Worm (Caenorhabditis elegans) whole organism, early embryonic: Measurements from ENCODE around the gene F54A3.5.
"Not testable (repeated sequence)": the region's sequence is repeated elsewhere in the genome, so short reads cannot be mapped to it uniquely, and the experiment has no call there.

ENCODE experiments used
- B0310.2 ChIP-seq: sonication (generic microtip); optimal IDR thresholded peaks from 2 replicates; lab custom pipeline; 2016; ENCODE audit warnings: mild to moderate bottlenecking, missing genetic modification characterization, missing compliant biosample characterization
- F13C5.2 ChIP-seq: sonication (generic microtip); optimal IDR thresholded peaks from 2 replicates; lab custom pipeline; 2017; ENCODE audit warnings: mild to moderate bottlenecking, missing genetic modification characterization, inconsistent platforms, missing compliant biosample characterization
- aly-1 ChIP-seq: sonication (generic microtip); optimal IDR thresholded peaks from 2 replicates; lab custom pipeline; 2016; ENCODE audit warnings: missing genetic modification characterization, missing compliant biosample characterization
- ama-1 ChIP-seq: fragments of 150-350 bp; optimal IDR thresholded peaks from 2 replicates; lab custom pipeline; 2014
- ceh-13 ChIP-seq: fragments of 200-800 bp; sonication (Bioruptor generic); optimal IDR thresholded peaks from 2 replicates; lab custom pipeline; 2018; ENCODE audit warnings: mild to moderate bottlenecking, missing genetic modification characterization, missing compliant biosample characterization
- ceh-36 ChIP-seq: sonication (generic microtip); optimal IDR thresholded peaks from 2 replicates; lab custom pipeline; 2016; ENCODE audit warnings: missing genetic modification characterization, inconsistent platforms, missing compliant biosample characterization
- ets-7 ChIP-seq: sonication (generic microtip); optimal IDR thresholded peaks from 2 replicates; lab custom pipeline; 2016; ENCODE audit warnings: missing genotype, missing genetic modification characterization, missing compliant biosample characterization
- flt-1 ChIP-seq: fragments of 200-800 bp; sonication (Bioruptor generic); IDR thresholded peaks from 2 replicates; pipeline ENCODE4 v1.3.6; 2022; ENCODE audit warnings: missing genetic modification characterization, missing compliant biosample characterization
- hmbx-1 ChIP-seq: sonication (generic microtip); optimal IDR thresholded peaks from 2 replicates; lab custom pipeline; 2016; ENCODE audit warnings: mild to moderate bottlenecking, missing genetic modification characterization, missing compliant biosample characterization
- hmg-4 ChIP-seq: fragments of 200-800 bp; sonication (Bioruptor generic); optimal IDR thresholded peaks from 2 replicates; lab custom pipeline; 2018; ENCODE audit warnings: mild to moderate bottlenecking, missing genetic modification characterization, missing compliant biosample characterization
- hnd-1 ChIP-seq: sonication (generic microtip); optimal IDR thresholded peaks from 2 replicates; lab custom pipeline; 2016; ENCODE audit warnings: missing genetic modification characterization, missing compliant biosample characterization
- pes-1 ChIP-seq: fragments of 200-800 bp; sonication (Bioruptor generic); IDR thresholded peaks from 2 replicates; pipeline ENCODE4 v1.3.6; 2022; ENCODE audit warnings: missing genetic modification reagents, missing genetic modification characterization, missing compliant biosample characterization
- scrt-1 ChIP-seq: fragments of 200-800 bp; sonication (Bioruptor generic); IDR thresholded peaks from 2 replicates; pipeline ENCODE4 v1.3.6; 2022; ENCODE audit warnings: missing genetic modification characterization, missing compliant biosample characterization
- sea-1 ChIP-seq: fragments of 200-800 bp; sonication (Bioruptor generic); conservative IDR thresholded peaks from 2 replicates; pipeline ENCODE4 v1.3.6; 2022; ENCODE audit warnings: missing genetic modification characterization, missing compliant biosample characterization
- tbx-11 ChIP-seq: fragments of 200-800 bp; sonication (Bioruptor generic); IDR thresholded peaks from 2 replicates; pipeline ENCODE4 v1.3.6; 2022; ENCODE audit warnings: missing genetic modification characterization, missing compliant biosample characterization
- tbx-37 ChIP-seq: fragments of 200-800 bp; sonication (Bioruptor generic); conservative IDR thresholded peaks from 2 replicates; pipeline ENCODE4 v1.3.6; 2022; ENCODE audit warnings: missing genetic modification reagents, missing genetic modification characterization, missing compliant biosample characterization
- tra-4 ChIP-seq: sonication (generic microtip); optimal IDR thresholded peaks from 2 replicates; lab custom pipeline; 2017; ENCODE audit warnings: missing genetic modification characterization, missing compliant biosample characterization

The F54A3.5 gene

DNA sequence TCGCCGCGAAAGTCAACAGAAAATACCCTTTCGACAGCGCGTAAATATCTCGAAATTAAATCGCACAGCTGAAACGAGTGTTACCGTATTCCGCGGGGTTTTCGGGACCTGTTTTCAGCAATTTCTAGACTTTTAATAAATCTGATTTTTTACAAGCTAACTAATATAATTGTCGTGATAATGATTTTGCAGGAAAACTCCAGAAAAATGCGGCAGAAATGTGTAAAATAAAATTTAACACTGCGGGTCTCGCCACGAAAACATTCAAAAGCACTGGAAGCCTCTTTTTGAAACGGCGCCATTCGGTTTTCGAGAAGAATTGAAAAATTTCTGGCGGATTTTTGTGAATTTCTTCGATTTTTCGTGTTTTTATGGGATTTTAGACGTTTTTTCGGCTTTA, 6.9 kb upstream of the F54A3.5 start, which contains the start of gene F54A3.6:
F54A3.6 (minus strand) TSS at position 42 of the 400 bp plus-strand sequence.
- not testable (repeated sequence) for TF ChIP-seq aly-1 (tag; lab: Kevin White, UChicago); sea-1 (GFP tag; lab: Robert Waterston, UW); flt-1 (GFP tag; lab: Robert Waterston, UW)

DNA sequence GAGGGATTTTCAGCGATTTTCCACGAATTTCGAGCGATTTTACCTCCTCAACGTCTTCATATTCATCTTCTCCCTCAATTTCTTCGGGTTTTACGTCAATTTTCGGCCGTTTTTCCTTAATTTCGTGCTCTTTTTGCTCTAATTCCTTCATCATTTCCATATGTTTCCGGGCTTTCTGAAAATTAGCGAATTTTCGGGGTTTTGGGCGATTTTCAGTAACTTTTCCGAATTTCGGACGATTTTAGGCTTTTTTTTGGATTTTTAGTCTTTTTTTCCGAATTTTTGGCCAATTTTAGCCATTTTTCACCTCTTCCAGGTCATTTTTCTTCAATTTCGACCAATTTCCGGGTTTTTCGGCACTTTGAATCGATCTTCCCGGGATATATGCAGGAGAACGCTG, 4.9 kb upstream of the F54A3.5 start:
- TF ChIP-seq scrt-1 (no peak), ceh-36 (tag; lab: Kevin White, UChicago) (no peak), ama-1 (lab: Kevin White, UChicago) (no peak), hnd-1 (tag; lab: Kevin White, UChicago) (no peak), hmg-4 (GFP tag; lab: Kevin White, UChicago) (no peak), aly-1 (tag; lab: Kevin White, UChicago) (no peak)

DNA sequence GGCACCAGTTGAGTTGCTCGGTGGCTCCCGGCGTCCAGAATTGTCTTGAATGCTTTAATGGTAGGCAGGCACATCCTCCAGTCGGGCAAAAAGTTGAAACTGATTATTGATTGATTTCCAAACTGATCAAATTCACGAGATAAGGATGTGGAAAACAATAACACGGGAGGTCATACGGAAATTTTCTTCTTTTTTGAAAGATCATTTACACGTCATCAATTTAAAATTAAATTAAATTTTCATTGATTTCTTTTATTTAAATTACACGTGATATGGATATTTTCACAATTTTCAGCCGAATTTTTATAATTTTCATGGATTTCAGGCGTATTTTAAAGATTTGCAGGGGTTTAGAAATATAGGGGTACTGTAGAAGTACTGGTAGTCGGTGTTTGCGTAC, 2.0 kb downstream of the F54A3.5 start, which contains the start of gene cbs-2:
cbs-2 (minus strand) TSS at position 101 of the 400 bp plus-strand sequence.
- TF ChIP-seq tra-4 (tag; lab: Kevin White, UChicago) (no peak), F13C5.2 (tag; lab: Kevin White, UChicago) (no peak), tbx-37 (GFP tag; lab: Robert Waterston, UW) (no peak), hmg-4 (GFP tag; lab: Kevin White, UChicago) (no peak), scrt-1 (no peak), pes-1 (GFP tag; lab: Robert Waterston, UW) (no peak)

DNA sequence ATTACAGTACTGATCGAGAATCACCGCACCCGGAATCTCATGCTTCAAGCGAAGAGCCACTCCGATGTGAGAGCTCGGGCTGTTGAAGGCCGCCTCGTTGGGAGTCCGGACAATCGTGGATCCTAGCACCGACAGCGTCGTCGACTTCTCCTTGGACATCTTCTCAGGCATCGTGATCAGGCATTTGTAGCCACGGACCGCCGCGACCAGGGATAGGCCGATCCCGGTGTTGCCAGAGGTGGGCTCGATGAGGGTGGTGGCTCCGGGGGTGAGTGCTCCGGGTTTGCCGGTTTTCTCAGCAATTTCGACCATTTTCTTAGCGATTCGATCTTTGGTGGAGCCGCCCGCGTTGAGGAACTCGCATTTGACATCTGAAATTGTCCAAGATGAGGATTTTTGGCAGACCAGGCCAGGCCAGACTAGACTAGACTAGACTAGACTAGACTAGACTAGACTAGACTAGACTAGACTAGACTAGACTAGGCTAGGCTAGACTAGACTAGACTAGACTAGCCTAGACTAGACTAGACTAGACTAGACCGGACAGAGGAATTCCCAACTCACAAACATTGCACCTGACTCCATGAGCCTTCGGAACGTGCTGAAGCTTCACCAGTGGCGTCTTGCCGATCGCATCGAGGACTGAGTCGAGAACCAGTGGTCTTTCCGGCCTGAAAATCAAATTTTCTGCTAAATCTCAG, 4.2 kb downstream of the F54A3.5 start:
- TF ChIP-seq hnd-1 (tag; lab: Kevin White, UChicago) (no peak), ets-7 (tag; lab: Kevin White, UChicago) (no peak), tbx-11 (GFP tag; lab: Robert Waterston, UW) (no peak), aly-1 (tag; lab: Kevin White, UChicago) (no peak), ama-1 (lab: Kevin White, UChicago) (no peak), flt-1 (GFP tag; lab: Robert Waterston, UW) (no peak), scrt-1 (no peak), F13C5.2 (tag; lab: Kevin White, UChicago) (no peak), hmbx-1 (tag; lab: Kevin White, UChicago) (no peak), tbx-37 (GFP tag; lab: Robert Waterston, UW) (no peak), pes-1 (GFP tag; lab: Robert Waterston, UW) (no peak), ceh-36 (tag; lab: Kevin White, UChicago) (no peak), tra-4 (tag; lab: Kevin White, UChicago) (no peak), ceh-13 (GFP tag; lab: Kevin White, UChicago) (no peak), hmg-4 (GFP tag; lab: Kevin White, UChicago) (no peak)

DNA sequence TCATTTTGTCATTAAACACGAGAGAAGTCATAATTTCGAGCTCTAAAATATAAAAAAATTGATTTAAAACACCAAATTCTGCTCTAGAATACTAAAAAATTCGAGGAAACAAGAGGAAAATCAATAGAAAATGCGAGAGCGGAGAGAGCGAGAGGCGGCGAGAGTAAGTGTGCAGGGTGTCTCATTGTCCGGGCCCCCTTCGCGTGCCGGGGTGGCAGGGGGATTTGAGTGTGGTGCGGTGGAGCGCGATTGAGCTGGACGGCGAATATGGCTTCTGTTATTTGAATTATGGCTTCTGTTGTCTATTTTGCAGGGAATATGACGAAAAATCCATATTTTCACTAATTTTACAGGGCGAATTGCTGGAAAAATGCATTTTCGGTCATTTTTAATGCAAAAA, 5.6 kb downstream of the F54A3.5 start, which contains the start of gene Y59C2A.3:
Y59C2A.3 (minus strand) TSS at position 42 of the 400 bp plus-strand sequence.
- TF ChIP-seq aly-1 (tag; lab: Kevin White, UChicago) (peak; percentile 13), hmg-4 (GFP tag; lab: Kevin White, UChicago) (peak; percentile 42), scrt-1 (no peak)

DNA sequence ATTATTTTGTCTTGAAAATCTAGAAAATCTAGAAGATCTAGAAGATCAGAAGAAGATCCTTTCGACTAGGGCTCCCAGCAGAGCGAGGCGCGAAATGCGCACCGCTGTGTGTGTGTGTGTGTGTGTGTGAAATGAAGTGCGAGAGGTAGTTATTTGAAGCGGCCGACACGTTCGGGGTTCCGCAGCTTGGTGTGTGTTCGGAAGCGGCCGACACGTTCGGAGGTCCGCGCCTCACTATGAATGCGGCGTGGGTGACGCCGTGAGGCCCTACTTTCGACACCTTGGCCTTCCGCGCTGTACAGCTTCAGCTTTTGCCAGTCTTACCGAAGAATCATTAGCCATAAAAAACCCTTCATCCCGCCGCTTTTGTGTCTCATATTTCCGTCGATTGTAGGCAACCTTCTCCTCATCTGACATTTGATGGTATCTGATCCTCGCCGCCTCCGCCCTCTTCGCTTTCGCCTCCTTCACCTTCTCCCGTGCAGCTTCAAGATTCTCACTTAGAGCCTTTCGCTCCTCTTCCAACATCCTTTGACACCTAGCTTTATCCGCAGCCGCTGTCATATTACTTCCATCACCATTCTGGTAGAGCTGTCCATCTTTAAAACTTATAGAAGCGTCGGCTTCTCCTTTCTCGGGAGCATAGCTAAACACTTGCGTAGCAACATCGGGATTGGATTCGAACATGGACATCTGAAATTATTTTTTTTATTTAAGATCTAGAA, 8.4 kb downstream of the F54A3.5 start:
- TF ChIP-seq ets-7 (tag; lab: Kevin White, UChicago) (no peak), scrt-1 (no peak)

DNA sequence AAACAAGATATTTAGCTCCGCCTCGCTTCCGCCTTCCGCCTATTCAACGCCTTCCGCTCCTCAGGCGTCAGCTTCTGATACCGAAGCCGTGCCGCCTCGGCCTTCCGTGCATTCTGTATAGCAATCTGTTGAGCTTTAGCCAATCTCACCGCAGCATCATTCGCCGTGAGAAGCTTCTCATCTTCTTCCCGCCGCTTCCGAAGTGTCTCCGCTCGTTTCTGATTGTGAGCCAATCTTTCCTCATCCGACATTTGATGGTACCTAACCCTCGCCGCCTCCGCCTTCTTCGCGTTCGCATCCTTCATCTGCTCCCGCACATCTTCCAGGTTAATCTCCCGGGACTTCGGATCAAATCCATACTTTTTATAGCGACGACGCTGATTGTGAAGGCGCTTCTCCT, 10.0 kb downstream of the F54A3.5 start:
- TF ChIP-seq tbx-37 (GFP tag; lab: Robert Waterston, UW) (no peak), scrt-1 (no peak), flt-1 (GFP tag; lab: Robert Waterston, UW) (no peak), ets-7 (tag; lab: Kevin White, UChicago) (no peak), ceh-13 (GFP tag; lab: Kevin White, UChicago) (no peak), tbx-11 (GFP tag; lab: Robert Waterston, UW) (no peak), aly-1 (tag; lab: Kevin White, UChicago) (no peak)

DNA sequence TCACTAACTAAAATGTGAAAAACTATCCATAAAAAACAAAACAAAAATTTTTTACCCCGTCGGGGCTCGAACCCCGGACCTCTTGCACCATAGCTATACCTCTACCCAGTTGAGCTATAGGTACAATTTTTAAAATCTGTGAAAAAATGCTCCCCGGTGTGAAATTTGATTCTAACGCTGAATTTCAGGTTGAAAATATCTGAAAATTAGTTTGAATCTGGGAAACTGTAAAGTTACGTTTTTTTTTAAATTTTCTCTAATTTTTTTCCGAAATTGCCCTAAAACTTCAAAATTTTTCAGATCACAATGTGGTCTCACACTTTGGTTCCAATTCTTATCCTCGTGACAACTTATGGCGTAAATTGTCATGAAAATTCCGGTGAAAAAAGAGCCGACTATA, 17.7 kb downstream of the F54A3.5 start, which contains the start of gene Y59C2A.1:
Y59C2A.1 (plus strand) TSS at position 301 of the 400 bp plus-strand sequence.
- TF ChIP-seq hmg-4 (GFP tag; lab: Kevin White, UChicago), result no peak
- TF ChIP-seq F13C5.2 (tag; lab: Kevin White, UChicago), result no peak
- TF ChIP-seq flt-1 (GFP tag; lab: Robert Waterston, UW), result no peak
- TF ChIP-seq aly-1 (tag; lab: Kevin White, UChicago), result no peak
- no peak for TF ChIP-seq sea-1 (GFP tag; lab: Robert Waterston, UW)
- no peak for TF ChIP-seq ceh-13 (GFP tag; lab: Kevin White, UChicago)
- TF ChIP-seq B0310.2 (tag; lab: Kevin White, UChicago), result no peak
- no peak for TF ChIP-seq tbx-37 (GFP tag; lab: Robert Waterston, UW)
- TF ChIP-seq ama-1 (lab: Kevin White, UChicago), result no peak
- no peak for TF ChIP-seq hmbx-1 (tag; lab: Kevin White, UChicago)
- TF ChIP-seq scrt-1, result no peak
- TF ChIP-seq tra-4 (tag; lab: Kevin White, UChicago), result no peak
- TF ChIP-seq pes-1 (GFP tag; lab: Robert Waterston, UW), result no peak
- TF ChIP-seq hnd-1 (tag; lab: Kevin White, UChicago), result no peak
- TF ChIP-seq ceh-36 (tag; lab: Kevin White, UChicago), result no peak
- no peak for TF ChIP-seq ets-7 (tag; lab: Kevin White, UChicago)
